Worm (Caenorhabditis elegans): ENCODE results near the gene dylt-3.

dylt-3 gene

ce11 chrII:8173449-8173848 lies 8.1 kb upstream of the dylt-3 start, which contains the start of the genes decr-1.3 and T05C12.1:
TSS of gene decr-1.3 (minus strand) at chrII:8173549.
TSS of gene T05C12.1 (plus strand) at chrII:8173680.
- TF ChIP-seq Y79H2A.3 (GFP tag; conservative IDR thresholded peaks at IDR 0.05), result no peak

DNA sequence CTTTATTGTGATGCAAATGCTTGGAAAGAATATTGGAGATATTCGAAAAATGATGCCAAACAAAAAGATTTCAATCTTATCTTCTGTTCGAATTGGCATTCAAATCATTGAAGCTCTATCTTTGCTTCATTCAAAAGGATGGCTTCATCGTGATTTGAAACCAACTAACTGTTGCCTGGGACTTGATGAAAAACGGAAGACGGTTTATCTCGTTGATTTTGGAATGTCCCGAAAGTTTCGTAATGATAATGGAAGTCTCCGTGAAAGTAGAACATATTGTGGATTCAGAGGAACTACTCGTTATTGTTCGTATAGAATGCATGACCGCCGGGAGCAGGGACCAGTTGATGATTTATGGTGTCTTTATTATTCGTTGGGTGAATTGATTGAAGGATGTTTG lies 7.4 kb upstream of the dylt-3 start:
- no peak for TF ChIP-seq lsy-27 (tag; optimal IDR thresholded peaks at IDR 0.05; ENCODE audit: borderline replicate concordance, insufficient read depth)
- TF ChIP-seq snpc-4 (GFP tag; optimal IDR thresholded peaks at IDR 0.05), result no peak
- TF ChIP-seq snpc-4 (tag; optimal IDR thresholded peaks at IDR 0.05), result no peak

ce11 chrII:8177095-8177494 lies 4.4 kb upstream of the dylt-3 start, which contains the start of gene acr-14:
TSS of gene acr-14 (minus strand) at chrII:8177195.
- TF ChIP-seq hsf-1 (GFP tag; IDR thresholded peaks at IDR 0.05) (no peak), ztf-26 (tag; optimal IDR thresholded peaks at IDR 0.05) (no peak), Y56A3A.18 (GFP tag; IDR thresholded peaks at IDR 0.05) (no peak), ZK185.1 (tag; optimal IDR thresholded peaks at IDR 0.05; ENCODE audit: poor library complexity, severe bottlenecking) (no peak), B0019.2 (GFP tag; conservative IDR thresholded peaks at IDR 0.05) (no peak), zfh-2 (GFP tag; conservative IDR thresholded peaks at IDR 0.05) (no peak), akir-1 (GFP tag; optimal IDR thresholded peaks at IDR 0.05) (no peak), zim-3 (tag; optimal IDR thresholded peaks at IDR 0.05) (no peak), die-1 (tag; optimal IDR thresholded peaks at IDR 0.05) (no peak), repo-1 (tag; optimal IDR thresholded peaks at IDR 0.05) (no peak), madf-6 (GFP tag; IDR thresholded peaks at IDR 0.05) (no peak), lsy-27 (tag; optimal IDR thresholded peaks at IDR 0.05; ENCODE audit: borderline replicate concordance, insufficient read depth) (no peak), Y79H2A.3 (GFP tag; conservative IDR thresholded peaks at IDR 0.05) (no peak), F57C9.4 (tag; optimal IDR thresholded peaks at IDR 0.05) (no peak), ceh-27 (GFP tag; optimal IDR thresholded peaks at IDR 0.05) (no peak), mes-4 (tag; optimal IDR thresholded peaks at IDR 0.05) (no peak), Y53G8AR.9 (GFP tag; conservative IDR thresholded peaks at IDR 0.05) (no peak), hrde-1 (tag; optimal IDR thresholded peaks at IDR 0.05; ENCODE audit: borderline replicate concordance) (no peak), sdz-38 (tag; optimal IDR thresholded peaks at IDR 0.05) (no peak)

DNA sequence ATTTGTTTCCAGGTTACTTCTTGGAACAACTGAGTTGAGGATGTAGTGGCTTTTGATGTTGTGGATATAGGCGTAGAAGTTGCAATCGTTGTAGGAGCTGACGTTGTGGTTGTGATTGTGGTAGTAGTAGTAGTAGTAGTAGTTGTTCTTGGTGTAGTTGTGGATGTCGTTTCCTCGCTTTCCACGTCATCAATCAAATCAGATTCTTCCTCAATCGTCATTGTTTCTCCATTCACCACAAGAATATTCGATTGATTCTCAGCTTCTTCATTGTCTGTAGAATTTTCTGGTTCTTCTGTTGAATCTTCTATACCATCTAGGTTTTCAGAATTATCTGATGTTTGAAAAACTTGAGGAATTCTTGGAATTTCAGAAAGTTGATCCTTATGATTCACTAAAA lies 2.9 kb upstream of the dylt-3 start:
- no peak for TF ChIP-seq F33H1.4 (GFP tag; IDR thresholded peaks at IDR 0.05)
- no peak for TF ChIP-seq chd-7 (tag; optimal IDR thresholded peaks at IDR 0.05)
- TF ChIP-seq aptf-3 (GFP tag; IDR thresholded peaks at IDR 0.05), result no peak
- TF ChIP-seq ceh-58 (GFP tag; IDR thresholded peaks at IDR 0.05), result no peak
- no peak for TF ChIP-seq snpc-4 (GFP tag; optimal IDR thresholded peaks at IDR 0.05)
- TF ChIP-seq snpc-4 (tag; optimal IDR thresholded peaks at IDR 0.05), result no peak
- TF ChIP-seq snpc-1.3 (tag; optimal IDR thresholded peaks at IDR 0.05; ENCODE audit: insufficient read depth), result no peak
- TF ChIP-seq Y53F4B.3 (GFP tag; IDR thresholded peaks at IDR 0.05), result no peak
- TF ChIP-seq F49E8.2 (tag; optimal IDR thresholded peaks at IDR 0.05; ENCODE audit: insufficient read depth), result no peak
- no peak for TF ChIP-seq atf-7 (tag; optimal IDR thresholded peaks at IDR 0.05)
- no peak for TF ChIP-seq aptf-2 (GFP tag; conservative IDR thresholded peaks at IDR 0.05)
- TF ChIP-seq ztf-18 (tag; optimal IDR thresholded peaks at IDR 0.05), result no peak
- TF ChIP-seq T26A5.8 (tag; optimal IDR thresholded peaks at IDR 0.05), result no peak

ce11 chrII:8180281-8180680 lies 1.3 kb upstream of the dylt-3 start, which contains the start of gene T05C12.4:
TSS of gene T05C12.4 (minus strand) at chrII:8180381.
- no peak for TF ChIP-seq akir-1 (GFP tag; optimal IDR thresholded peaks at IDR 0.05)
- no peak for TF ChIP-seq athp-1 (tag; optimal IDR thresholded peaks at IDR 0.05)
- TF ChIP-seq hsf-1 (GFP tag; IDR thresholded peaks at IDR 0.05), result no peak

Measured in whole organism, young adult.